Worm (Caenorhabditis elegans): Measurements from ENCODE around the gene cytb-5.1.
A peak's percentile ranks its signal among the peaks of the same experiment; 100 is the strongest.

cytb-5.1 gene

DNA sequence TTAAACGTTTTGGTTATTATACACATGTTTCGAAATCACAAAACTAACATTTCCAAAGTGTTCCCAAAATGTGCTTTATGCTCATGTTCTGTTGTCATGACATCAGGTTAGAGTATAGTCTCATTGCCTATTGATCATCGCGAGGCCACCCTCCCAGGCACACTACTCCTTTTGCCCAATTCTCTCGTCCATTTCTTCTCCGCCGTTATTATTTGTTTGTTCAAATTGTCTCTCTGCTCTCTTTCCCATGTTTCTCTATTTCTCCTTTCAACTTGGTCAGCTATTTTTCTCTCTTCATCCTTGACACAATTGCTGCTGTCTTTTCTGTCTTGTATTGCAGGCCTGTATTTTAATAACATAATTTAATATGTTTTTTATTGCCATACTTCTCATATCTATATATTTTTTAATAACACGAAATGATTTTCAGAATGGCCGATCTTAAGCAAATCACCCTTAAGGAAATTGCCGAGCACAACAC is at the start of gene cytb-5.1:
TSS of gene cytb-5.1 (plus strand) at position 431 of the 481 bp plus-strand sequence.
- no peak for TF ChIP-seq T26A5.8 (tag; optimal IDR thresholded peaks at IDR 0.05)
- TF ChIP-seq lin-54 (GFP tag; optimal IDR thresholded peaks at IDR 0.05): peak; percentile 14
- no peak for TF ChIP-seq F33H1.4 (GFP tag; IDR thresholded peaks at IDR 0.05)
- TF ChIP-seq attf-5 (GFP tag; optimal IDR thresholded peaks at IDR 0.05): peak; percentile 10
- peak; percentile 63 for TF ChIP-seq nhr-80 (tag; optimal IDR thresholded peaks at IDR 0.05)
- TF ChIP-seq atf-7 (tag; optimal IDR thresholded peaks at IDR 0.05): no peak
- TF ChIP-seq T07F8.4 (tag; optimal IDR thresholded peaks at IDR 0.05): no peak
- 0 out of 2 replicates have a peak, but pooled peaks have one; percentile 18 for TF ChIP-seq pbrm-1 (GFP tag; IDR thresholded peaks at IDR 0.05)
- 0 out of 2 replicates have a peak, but pooled peaks have one; percentile 52 for TF ChIP-seq nfyb-1 (GFP tag; IDR thresholded peaks at IDR 0.05)
- no peak for TF ChIP-seq F37B4.10 (GFP tag; IDR thresholded peaks at IDR 0.05)
- no peak for TF ChIP-seq ztf-18 (tag; optimal IDR thresholded peaks at IDR 0.05)
- TF ChIP-seq ekl-4 (GFP tag; IDR thresholded peaks at IDR 0.05): no peak
- no peak for TF ChIP-seq dpff-1 (tag; optimal IDR thresholded peaks at IDR 0.05)
- TF ChIP-seq lin-40 (tag; optimal IDR thresholded peaks at IDR 0.05): peak; percentile 10
- TF ChIP-seq zim-3 (tag; optimal IDR thresholded peaks at IDR 0.05): no peak
- peak; percentile 20; the same call in 1 of the 2 replicates for TF ChIP-seq cebp-1 (GFP tag; IDR thresholded peaks at IDR 0.05)
- TF ChIP-seq cebp-1 (tag; optimal IDR thresholded peaks at IDR 0.05): peak; percentile 74
- no peak for TF ChIP-seq lag-1 (GFP tag; IDR thresholded peaks at IDR 0.05)
- no peak for TF ChIP-seq sdz-38 (tag; optimal IDR thresholded peaks at IDR 0.05)
- TF ChIP-seq madf-8 (GFP tag; conservative IDR thresholded peaks at IDR 0.05): no peak
- TF ChIP-seq athp-1 (tag; optimal IDR thresholded peaks at IDR 0.05): no peak
- 0 out of 2 replicates have a peak, but pooled peaks have one; percentile 33 for TF ChIP-seq mcd-1 (GFP tag; IDR thresholded peaks at IDR 0.05)
- TF ChIP-seq efl-1 (GFP tag; optimal IDR thresholded peaks at IDR 0.05): no peak
- TF ChIP-seq Y56A3A.18 (GFP tag; IDR thresholded peaks at IDR 0.05): no peak
- no peak for TF ChIP-seq ztf-28 (GFP tag; IDR thresholded peaks at IDR 0.05)
- no peak for TF ChIP-seq hsf-1 (GFP tag; IDR thresholded peaks at IDR 0.05)
- no peak for TF ChIP-seq akir-1 (GFP tag; optimal IDR thresholded peaks at IDR 0.05)
- TF ChIP-seq F22D6.2 (tag; optimal IDR thresholded peaks at IDR 0.05): no peak
- TF ChIP-seq cebp-2 (GFP tag; IDR thresholded peaks at IDR 0.05): no peak
- TF ChIP-seq F10E7.11 (tag; optimal IDR thresholded peaks at IDR 0.05): no peak
- TF ChIP-seq snpc-4 (GFP tag; optimal IDR thresholded peaks at IDR 0.05): no peak
- peak in 1 of 4 experiments; percentile 16 for TF ChIP-seq snpc-4 (tag; optimal IDR thresholded peaks at IDR 0.05)
- no peak for TF ChIP-seq mel-28 (tag; optimal IDR thresholded peaks at IDR 0.05; ENCODE audit: borderline replicate concordance)
- no peak for TF ChIP-seq K11D2.4 (GFP tag; IDR thresholded peaks at IDR 0.05)

- TF ChIP-seq cebp-2 (GFP tag; IDR thresholded peaks at IDR 0.05) (no peak), chd-7 (tag; optimal IDR thresholded peaks at IDR 0.05) (no peak), zfh-2 (GFP tag; conservative IDR thresholded peaks at IDR 0.05) (peak; percentile 65), aptf-3 (GFP tag; IDR thresholded peaks at IDR 0.05) (no peak), nhr-179 (tag; optimal IDR thresholded peaks at IDR 0.05) (no peak), snpc-3.4 (tag; optimal IDR thresholded peaks at IDR 0.05) (no peak), B0336.3 (GFP tag; IDR thresholded peaks at IDR 0.05) (no peak), fkh-3 (tag; optimal IDR thresholded peaks at IDR 0.05) (no peak), repo-1 (tag; optimal IDR thresholded peaks at IDR 0.05) (no peak)
These were observed 49.4 kb upstream of the cytb-5.1 start for ce11 chrX:13952347-13952746.
